Fruit fly (Drosophila melanogaster) whole organism, embryonic: ENCODE measurements around the gene CG34180.

ENCODE experiments used
- Bgb ChIP-seq: fragments of 200-800 bp; sonication (Bioruptor generic); IDR thresholded peaks from 2 replicates; pipeline ENCODE4 v1.3.6; 2022; ENCODE audit warnings: missing biosample characterization, missing genetic modification characterization; ENCODE audit not compliant: partially characterized antibody
- CG10462 ChIP-seq: fragments of 200-800 bp; sonication (Bioruptor generic); optimal IDR thresholded peaks from 2 replicates; lab custom pipeline; 2016; ENCODE audit warnings: missing biosample characterization, missing genetic modification characterization
- CG10979 ChIP-seq: fragments of 200-800 bp; sonication (Bioruptor generic); optimal IDR thresholded peaks from 2 replicates; lab custom pipeline; 2018; ENCODE audit warnings: missing biosample characterization, mild to moderate bottlenecking, missing genetic modification characterization, moderate library complexity
- CG11093 ChIP-seq: fragments of 200-800 bp; sonication (Bioruptor generic); IDR thresholded peaks from 3 replicates; pipeline ENCODE4 v1.3.6; 2022; ENCODE audit warnings: missing biosample characterization, missing genetic modification characterization
- CG12391 ChIP-seq: fragments of 200-800 bp; sonication (Bioruptor generic); optimal IDR thresholded peaks from 3 replicates; lab custom pipeline; 2018; ENCODE audit warnings: missing biosample characterization, mild to moderate bottlenecking, missing genetic modification characterization, moderate library complexity
- CG12659 ChIP-seq: fragments of 200-800 bp; sonication (Bioruptor generic); optimal IDR thresholded peaks from 3 replicates; lab custom pipeline; 2017; ENCODE audit warnings: mild to moderate bottlenecking, missing biosample characterization, missing genetic modification reagents, missing genetic modification characterization
- CG13894 ChIP-seq: fragments of 200-800 bp; sonication (Bioruptor generic); optimal IDR thresholded peaks from 3 replicates; lab custom pipeline; 2018; ENCODE audit warnings: missing biosample characterization, mild to moderate bottlenecking, missing genetic modification characterization, moderate library complexity
- CG14014 ChIP-seq: fragments of 200-800 bp; sonication (Bioruptor generic); IDR thresholded peaks from 2 replicates; pipeline ENCODE4 v1.3.6; 2022; ENCODE audit warnings: missing biosample characterization, missing genetic modification characterization
- CG1529 ChIP-seq: fragments of 200-800 bp; sonication (Bioruptor generic); optimal IDR thresholded peaks from 3 replicates; lab custom pipeline; 2018; ENCODE audit warnings: missing biosample characterization, missing genetic modification characterization
- CG2678 ChIP-seq: fragments of 200-800 bp; sonication (Bioruptor generic); optimal IDR thresholded peaks from 3 replicates; lab custom pipeline; 2019; ENCODE audit warnings: missing biosample characterization, mild to moderate bottlenecking, missing genetic modification characterization, moderate library complexity
- CG2889 ChIP-seq: fragments of 200-800 bp; sonication (Bioruptor generic); IDR thresholded peaks from 3 replicates; pipeline ENCODE4 v1.3.6; 2022; ENCODE audit warnings: missing biosample characterization, missing genetic modification characterization
- CG30020 ChIP-seq: fragments of 200-800 bp; optimal IDR thresholded peaks from 2 replicates; lab custom pipeline; 2019; ENCODE audit warnings: missing biosample characterization, mild to moderate bottlenecking, missing genetic modification characterization, moderate library complexity
- CG32532 ChIP-seq: fragments of 200-800 bp; sonication (Bioruptor generic); IDR thresholded peaks from 2 replicates; pipeline ENCODE4 v1.3.6; 2022; ENCODE audit warnings: missing biosample characterization, missing genetic modification characterization
- CG34224 ChIP-seq: fragments of 200-800 bp; sonication (Bioruptor generic); IDR thresholded peaks from 3 replicates; pipeline ENCODE4 v1.3.6; 2022; ENCODE audit warnings: missing biosample characterization, missing genetic modification characterization; ENCODE audit not compliant: partially characterized antibody
- CG3838 ChIP-seq: fragments of 200-800 bp; sonication (Bioruptor generic); optimal IDR thresholded peaks from 3 replicates; lab custom pipeline; 2016; ENCODE audit warnings: missing biosample characterization, missing genetic modification characterization
- CG3847 ChIP-seq: fragments of 200-800 bp; sonication (Bioruptor generic); IDR thresholded peaks from 2 replicates; pipeline ENCODE4 v1.3.6; 2022; ENCODE audit warnings: missing biosample characterization, missing genetic modification characterization
- CG4617 ChIP-seq: fragments of 200-800 bp; sonication (Bioruptor generic); optimal IDR thresholded peaks from 3 replicates; lab custom pipeline; 2016; ENCODE audit warnings: missing biosample characterization, missing genetic modification characterization, borderline replicate concordance
- CG6254 ChIP-seq: fragments of 200-800 bp; sonication (Bioruptor generic); optimal IDR thresholded peaks from 3 replicates; lab custom pipeline; 2017; ENCODE audit warnings: mild to moderate bottlenecking, missing biosample characterization, missing genetic modification reagents, missing genetic modification characterization
- CG6813 ChIP-seq: fragments of 200-800 bp; sonication (Bioruptor generic); optimal IDR thresholded peaks from 2 replicates; lab custom pipeline; 2017; ENCODE audit warnings: missing biosample characterization, missing genetic modification characterization, mild to moderate bottlenecking, moderate library complexity, missing genetic modification reagents
- CG8089 ChIP-seq: fragments of 200-800 bp; sonication (Bioruptor generic); optimal IDR thresholded peaks from 3 replicates; lab custom pipeline; 2016; ENCODE audit warnings: missing biosample characterization, missing genetic modification characterization
- CG8478 ChIP-seq: fragments of >200 bp; optimal IDR thresholded peaks from 2 replicates; lab custom pipeline; 2018
- CTCF ChIP-seq: fragments of 200-800 bp; sonication (Bioruptor generic); optimal IDR thresholded peaks from 2 replicates; lab custom pipeline; 2017; ENCODE audit warnings: missing biosample characterization, mild to moderate bottlenecking, missing genetic modification characterization, moderate library complexity
- Dek ChIP-seq: fragments of 200-800 bp; sonication (Bioruptor generic); optimal IDR thresholded peaks from 3 replicates; lab custom pipeline; 2019; ENCODE audit warnings: missing biosample characterization, mild to moderate bottlenecking, missing genetic modification characterization, moderate library complexity
- Dll ChIP-seq: fragments of 200-800 bp; sonication (Bioruptor generic); IDR thresholded peaks from 4 replicates; pipeline ENCODE4 v1.3.6; 2022; ENCODE audit warnings: missing biosample characterization, missing genetic modification characterization; ENCODE audit not compliant: partially characterized antibody
- Ets97D ChIP-seq: fragments of 200-800 bp; sonication (Bioruptor generic); optimal IDR thresholded peaks from 3 replicates; lab custom pipeline; 2016; ENCODE audit warnings: missing biosample characterization, missing genetic modification characterization
- Gug ChIP-seq: fragments of 200-800 bp; sonication (Bioruptor generic); IDR thresholded peaks from 4 replicates; pipeline ENCODE4 v1.3.6; 2022; ENCODE audit warnings: missing biosample characterization, missing genetic modification characterization
- Hand ChIP-seq: fragments of 200-800 bp; sonication (Bioruptor generic); optimal IDR thresholded peaks from 2 replicates; lab custom pipeline; 2017; ENCODE audit warnings: mild to moderate bottlenecking, missing biosample characterization, missing genetic modification reagents, missing genetic modification characterization
- Hmr ChIP-seq: fragments of 200-800 bp; sonication (Bioruptor generic); optimal IDR thresholded peaks from 3 replicates; lab custom pipeline; 2017; ENCODE audit warnings: mild to moderate bottlenecking, missing biosample characterization, missing genetic modification reagents, missing genetic modification characterization
- Mad ChIP-seq: fragments of 200-800 bp; sonication (Bioruptor generic); optimal IDR thresholded peaks from 2 replicates; lab custom pipeline; 2016; ENCODE audit warnings: missing biosample characterization, missing genetic modification characterization
- Med ChIP-seq: fragments of 200-800 bp; sonication (Bioruptor generic); peaks from one replicate; lab custom pipeline; 2016; ENCODE audit warnings: missing biosample characterization, missing genetic modification characterization, mild to moderate bottlenecking, inconsistent platforms, moderate library complexity
- Meics ChIP-seq: fragments of 200-800 bp; sonication (Bioruptor generic); optimal IDR thresholded peaks from 2 replicates; lab custom pipeline; 2017; ENCODE audit warnings: missing biosample characterization, mild to moderate bottlenecking, missing genetic modification characterization
- Rx ChIP-seq: fragments of 200-800 bp; sonication (Bioruptor generic); IDR thresholded peaks from 2 replicates; pipeline ENCODE4 v1.3.6; 2022; ENCODE audit warnings: missing biosample characterization, missing genetic modification characterization
- TFAM ChIP-seq: fragments of 200-800 bp; sonication (Bioruptor generic); optimal IDR thresholded peaks from 2 replicates; lab custom pipeline; 2017; ENCODE audit warnings: missing biosample characterization, missing genetic modification characterization, inconsistent platforms
- amos ChIP-seq: fragments of 200-800 bp; sonication (Bioruptor generic); IDR thresholded peaks from 2 replicates; pipeline ENCODE4 v1.3.6; 2022; ENCODE audit warnings: missing biosample characterization, missing genetic modification characterization; ENCODE audit not compliant: partially characterized antibody
- bbx ChIP-seq: fragments of 200-800 bp; sonication (Bioruptor generic); IDR thresholded peaks from 2 replicates; pipeline ENCODE4 v1.3.6; 2022; ENCODE audit warnings: missing biosample characterization, missing genetic modification characterization; ENCODE audit not compliant: partially characterized antibody
- bcd ChIP-seq: fragments of 200-800 bp; sonication (Bioruptor generic); optimal IDR thresholded peaks from 2 replicates; lab custom pipeline; 2017; ENCODE audit warnings: missing biosample characterization, mild to moderate bottlenecking, missing genetic modification characterization
- br ChIP-seq: fragments of >200 bp; optimal IDR thresholded peaks from 2 replicates; lab custom pipeline; 2017
- btn ChIP-seq: fragments of 200-800 bp; sonication (Bioruptor generic); optimal IDR thresholded peaks from 2 replicates; lab custom pipeline; 2016; ENCODE audit warnings: missing biosample characterization, missing genetic modification characterization
- da ChIP-seq: fragments of 200-800 bp; sonication (Bioruptor generic); optimal IDR thresholded peaks from 2 replicates; lab custom pipeline; 2016; ENCODE audit warnings: missing biosample characterization, missing genetic modification characterization
- esg ChIP-seq: fragments of 200-800 bp; sonication (Bioruptor generic); conservative IDR thresholded peaks from 2 replicates; pipeline ENCODE4 v1.3.6; 2022; ENCODE audit warnings: missing biosample characterization, missing genetic modification characterization
- fd64A ChIP-seq: fragments of 200-800 bp; sonication (Bioruptor generic); optimal IDR thresholded peaks from 3 replicates; lab custom pipeline; 2018; ENCODE audit warnings: missing biosample characterization, mild to moderate bottlenecking, missing genetic modification characterization
- h ChIP-seq: fragments of >200 bp; optimal IDR thresholded peaks from 2 replicates; lab custom pipeline; 2017
- hth ChIP-seq: fragments of >200 bp; optimal IDR thresholded peaks from 2 replicates; lab custom pipeline; 2017; ENCODE audit warnings: inconsistent platforms
- klu ChIP-seq: fragments of 200-800 bp; sonication (Bioruptor generic); IDR thresholded peaks from 2 replicates; pipeline ENCODE4 v1.3.6; 2022; ENCODE audit warnings: missing biosample characterization, missing genetic modification characterization
- nerfin-2 ChIP-seq: fragments of 200-800 bp; sonication (Bioruptor generic); IDR thresholded peaks from 2 replicates; pipeline ENCODE4 v1.3.6; 2022; ENCODE audit warnings: missing biosample characterization, missing genetic modification characterization; ENCODE audit not compliant: partially characterized antibody
- pfk ChIP-seq: fragments of 200-800 bp; sonication (Bioruptor generic); optimal IDR thresholded peaks from 2 replicates; lab custom pipeline; 2018; ENCODE audit warnings: missing biosample characterization, mild to moderate bottlenecking, missing genetic modification characterization, moderate library complexity
- pho ChIP-seq: fragments of 200-800 bp; sonication (Bioruptor generic); optimal IDR thresholded peaks from 2 replicates; lab custom pipeline; 2016; ENCODE audit warnings: missing biosample characterization, missing genetic modification characterization
- pzg ChIP-seq: fragments of 200-800 bp; sonication (Bioruptor generic); optimal IDR thresholded peaks from 3 replicates; lab custom pipeline; 2018; ENCODE audit warnings: missing biosample characterization, mild to moderate bottlenecking, missing genetic modification characterization, moderate library complexity
- rib ChIP-seq: fragments of 200-800 bp; sonication (Bioruptor generic); IDR thresholded peaks from 2 replicates; pipeline ENCODE4 v1.3.6; 2022; ENCODE audit warnings: missing biosample characterization, missing genetic modification characterization
- tna ChIP-seq: fragments of 200-800 bp; sonication (Bioruptor generic); IDR thresholded peaks from 2 replicates; pipeline ENCODE4 v1.3.6; 2022; ENCODE audit warnings: missing biosample characterization, missing genetic modification characterization; ENCODE audit not compliant: partially characterized antibody
- trem ChIP-seq: fragments of 200-800 bp; optimal IDR thresholded peaks from 3 replicates; lab custom pipeline; 2019; ENCODE audit warnings: missing biosample characterization, mild to moderate bottlenecking, missing genetic modification characterization, moderate library complexity
- vvl ChIP-seq: fragments of 200-800 bp; sonication (Bioruptor generic); IDR thresholded peaks from 2 replicates; pipeline ENCODE4 v1.3.6; 2022; ENCODE audit warnings: missing biosample characterization, missing genetic modification characterization

Gene CG34180

DNA sequence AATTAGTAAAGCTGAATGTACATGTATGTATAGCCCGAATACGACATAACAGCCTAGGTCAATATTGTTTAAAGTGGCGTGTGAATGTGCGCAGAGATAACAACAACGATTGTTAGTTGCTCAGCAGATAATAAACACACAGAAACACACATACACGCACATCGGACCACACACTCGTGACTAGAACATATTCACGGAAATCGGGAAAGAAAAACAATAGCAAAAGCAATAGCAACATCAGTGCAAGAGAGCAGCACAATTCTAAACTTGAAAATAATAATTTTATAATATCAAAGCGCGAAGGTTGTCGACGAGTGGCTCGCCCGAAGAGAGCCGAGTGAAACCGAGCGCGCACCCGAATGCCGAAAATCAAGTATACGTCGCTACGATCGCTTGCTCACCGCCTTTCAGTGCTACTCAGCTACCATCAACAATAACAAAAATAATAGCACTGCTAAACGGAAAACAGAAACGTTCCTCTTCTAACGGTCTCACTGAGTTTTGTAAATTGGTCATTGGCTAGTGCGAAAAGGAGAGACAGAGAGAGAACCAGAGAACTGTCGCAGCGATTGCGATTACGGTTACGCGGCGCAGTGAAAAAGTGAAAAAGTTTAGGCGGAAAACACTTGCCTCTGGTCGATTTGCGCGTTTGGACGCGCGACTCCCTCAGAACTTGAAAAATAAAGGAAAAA, 22.8 kb downstream of the CG34180 start (continued):
- TF ChIP-seq CG1529 (GFP tag; lab: Kevin White, UChicago) (no peak), CG4617 (no peak), Rx (GFP tag; lab: Robert Waterston, UW) (no peak), CG32532 (no peak; the same call in 1 of the 2 replicates), Ets97D (GFP tag; lab: Kevin White, UChicago) (no peak), klu (GFP tag; lab: Robert Waterston, UW) (no peak), CG3838 (no peak), CG34224 (GFP tag; lab: Robert Waterston, UW) (no peak; the same call in 2 of the 3 replicates), CG3847 (GFP tag; lab: Robert Waterston, UW) (no peak), TFAM (GFP tag; lab: Kevin White, UChicago) (no peak), pzg (GFP tag; lab: Kevin White, UChicago) (no peak), vvl (GFP tag; lab: Robert Waterston, UW) (no peak), CG6813 (GFP tag; lab: Kevin White, UChicago) (no peak), nerfin-2 (GFP tag; lab: Robert Waterston, UW) (no peak), da (GFP tag; lab: Kevin White, UChicago) (no peak), Mad (GFP tag; lab: Kevin White, UChicago) (no peak), Bgb (no peak), CG8089 (no peak), CG12659 (GFP tag; lab: Kevin White, UChicago) (peak; percentile 22), Meics (peak; percentile 46), CG6254 (GFP tag; lab: Kevin White, UChicago) (no peak), CG13894 (peak; percentile 55), fd64A (GFP tag; lab: Kevin White, UChicago) (no peak), pfk (GFP tag; lab: Kevin White, UChicago) (no peak), trem (tag; lab: Kevin White, UChicago) (no peak), CG30020 (tag; lab: Kevin White, UChicago) (no peak), amos (GFP tag; lab: Robert Waterston, UW) (no peak), Gug (GFP tag; lab: Robert Waterston, UW) (no peak), Hmr (GFP tag; lab: Kevin White, UChicago) (peak; percentile 76), hth (no peak), Dek (tag; lab: Kevin White, UChicago) (no peak), CG11093 (GFP tag; lab: Robert Waterston, UW) (no peak), Med (GFP tag; lab: Kevin White, UChicago) (peak; percentile 73), Dll (GFP tag; lab: Robert Waterston, UW) (no peak), CG10462 (GFP tag; lab: Kevin White, UChicago) (no peak), CG8478 (lab: Kevin White, UChicago) (no peak), CG12391 (tag; lab: Kevin White, UChicago) (no peak), bbx (no peak), Hand (GFP tag; lab: Kevin White, UChicago) (no peak), CG2889 (no peak), CTCF (no peak), br (lab: Kevin White, UChicago) (no peak), CG14014 (GFP tag; lab: Robert Waterston, UW) (peak; percentile 11; the same call in 1 of the 2 replicates), CG10979 (no peak), CG2678 (tag; lab: Kevin White, UChicago) (peak; percentile 4), h (lab: Kevin White, UChicago) (no peak), esg (no peak), rib (GFP tag; lab: Robert Waterston, UW) (no peak), btn (GFP tag; lab: Kevin White, UChicago) (no peak), tna (GFP tag; lab: Robert Waterston, UW) (no peak), bcd (no peak), pho (GFP tag; lab: Kevin White, UChicago) (no peak)
